Worm (Caenorhabditis elegans): ENCODE measurements around the gene srh-264.
"Not testable (repeated sequence)": the region's sequence is repeated elsewhere in the genome, so short reads cannot be mapped to it uniquely, and the experiment has no call there.

- TF ChIP-seq nhr-77 (tag; optimal IDR thresholded peaks at IDR 0.05); ZK546.5 (tag; optimal IDR thresholded peaks at IDR 0.05); ama-1 (optimal IDR thresholded peaks at IDR 0.05); lin-15B (tag; optimal IDR thresholded peaks at IDR 0.05); unc-39 (tag; optimal IDR thresholded peaks at IDR 0.05); mdl-1 (tag; optimal IDR thresholded peaks at IDR 0.05); lin-13 (GFP tag; optimal IDR thresholded peaks at IDR 0.05); hlh-30 (tag; optimal IDR thresholded peaks at IDR 0.05; ENCODE audit: insufficient read depth); attf-4 (tag; optimal IDR thresholded peaks at IDR 0.05); F37D6.2 (tag; optimal IDR thresholded peaks at IDR 0.05); ctbp-1 (GFP tag; IDR thresholded peaks at IDR 0.05): not testable (repeated sequence)
Observed at ce11 chrV:15429125-15429524, 15.2 kb downstream of the srh-264 start.

Measured in whole organism, L4 larva.